Fruit fly (Drosophila melanogaster) whole organism, embryonic: ENCODE data around the gene Dbp21E2.
A peak's percentile ranks its signal among the peaks of the same experiment; 100 is the strongest.

Source experiments
- Adf1 ChIP-seq: fragments of 200-800 bp; sonication (Bioruptor generic); IDR thresholded peaks from 2 replicates; pipeline ENCODE4 v1.3.6; 2022; ENCODE audit warnings: missing biosample characterization, missing genetic modification characterization
- CG10431 ChIP-seq: fragments of 200-800 bp; sonication (Bioruptor generic); optimal IDR thresholded peaks from 3 replicates; lab custom pipeline; 2018; ENCODE audit warnings: missing biosample characterization, mild to moderate bottlenecking, missing genetic modification characterization
- CG10462 ChIP-seq: fragments of 200-800 bp; sonication (Bioruptor generic); optimal IDR thresholded peaks from 2 replicates; lab custom pipeline; 2016; ENCODE audit warnings: missing biosample characterization, missing genetic modification characterization
- CG10543 ChIP-seq: fragments of 200-800 bp; sonication (Bioruptor generic); optimal IDR thresholded peaks from 3 replicates; lab custom pipeline; 2017; ENCODE audit warnings: missing biosample characterization, mild to moderate bottlenecking, missing genetic modification characterization, moderate library complexity
- CG11695 ChIP-seq: fragments of 200-800 bp; sonication (Bioruptor generic); IDR thresholded peaks from 3 replicates; pipeline ENCODE4 v1.3.6; 2022; ENCODE audit warnings: missing biosample characterization, missing genetic modification characterization
- CG13624 ChIP-seq: fragments of 200-800 bp; sonication (Bioruptor generic); optimal IDR thresholded peaks from 2 replicates; lab custom pipeline; 2016; ENCODE audit warnings: missing biosample characterization, missing genetic modification characterization
- CG14050 ChIP-seq: fragments of 200-800 bp; sonication (Bioruptor generic); IDR thresholded peaks from 3 replicates; pipeline ENCODE4 v1.3.6; 2022; ENCODE audit warnings: missing biosample characterization, missing genetic modification characterization
- CG15514 ChIP-seq: fragments of 200-800 bp; sonication (Bioruptor generic); optimal IDR thresholded peaks from 3 replicates; lab custom pipeline; 2017; ENCODE audit warnings: missing biosample characterization, missing genetic modification characterization, mild to moderate bottlenecking, moderate library complexity, missing genetic modification reagents
- CG16813 ChIP-seq: fragments of 200-800 bp; sonication (Bioruptor generic); IDR thresholded peaks from 3 replicates; pipeline ENCODE4 v1.3.6; 2022; ENCODE audit warnings: missing biosample characterization, missing genetic modification characterization; ENCODE audit not compliant: partially characterized antibody
- CG17186 ChIP-seq: fragments of 200-800 bp; sonication (Bioruptor generic); optimal IDR thresholded peaks from 3 replicates; lab custom pipeline; 2017; ENCODE audit warnings: missing biosample characterization, missing genetic modification reagents, missing genetic modification characterization
- CG31224 ChIP-seq: fragments of 200-800 bp; sonication (Bioruptor generic); IDR thresholded peaks from 2 replicates; pipeline ENCODE4 v1.3.6; 2022; ENCODE audit warnings: missing biosample characterization, missing genetic modification characterization
- CG32532 ChIP-seq: fragments of 200-800 bp; sonication (Bioruptor generic); IDR thresholded peaks from 2 replicates; pipeline ENCODE4 v1.3.6; 2022; ENCODE audit warnings: missing biosample characterization, missing genetic modification characterization
- CG3995 ChIP-seq: fragments of 200-800 bp; sonication (Bioruptor generic); optimal IDR thresholded peaks from 3 replicates; lab custom pipeline; 2016; ENCODE audit warnings: missing biosample characterization, missing genetic modification characterization
- CG6175 ChIP-seq: fragments of 200-800 bp; sonication (Bioruptor generic); IDR thresholded peaks from 3 replicates; pipeline ENCODE4 v1.3.6; 2022; ENCODE audit warnings: missing biosample characterization, missing genetic modification characterization
- CG7839 ChIP-seq: fragments of 200-800 bp; sonication (Bioruptor generic); optimal IDR thresholded peaks from 3 replicates; lab custom pipeline; 2018; ENCODE audit warnings: missing biosample characterization, mild to moderate bottlenecking, missing genetic modification characterization, moderate library complexity
- CG7987 ChIP-seq: fragments of 200-800 bp; sonication (Bioruptor generic); optimal IDR thresholded peaks from 2 replicates; lab custom pipeline; 2018; ENCODE audit warnings: missing biosample characterization, mild to moderate bottlenecking, missing genetic modification characterization, moderate library complexity
- CG8944 ChIP-seq: fragments of 200-800 bp; sonication (Bioruptor generic); optimal IDR thresholded peaks from 3 replicates; lab custom pipeline; 2016; ENCODE audit warnings: missing biosample characterization, missing genetic modification characterization
- CG9727 ChIP-seq: fragments of 200-800 bp; sonication (Bioruptor generic); optimal IDR thresholded peaks from 3 replicates; lab custom pipeline; 2017; ENCODE audit warnings: missing biosample characterization, mild to moderate bottlenecking, missing genetic modification characterization
- CkIIα-i1 ChIP-seq: fragments of 200-800 bp; sonication (Bioruptor generic); IDR thresholded peaks from 2 replicates; pipeline ENCODE4 v1.3.6; 2022; ENCODE audit warnings: missing biosample characterization, missing genetic modification characterization
- Dll ChIP-seq: fragments of 200-800 bp; sonication (Bioruptor generic); IDR thresholded peaks from 4 replicates; pipeline ENCODE4 v1.3.6; 2022; ENCODE audit warnings: missing biosample characterization, missing genetic modification characterization; ENCODE audit not compliant: partially characterized antibody
- Dref ChIP-seq: fragments of 200-800 bp; sonication (Bioruptor generic); IDR thresholded peaks from 2 replicates; pipeline ENCODE4 v1.3.6; 2022; ENCODE audit warnings: missing biosample characterization, missing genetic modification characterization
- Ets65A ChIP-seq: fragments of 200-800 bp; sonication (Bioruptor generic); peaks from one replicate; lab custom pipeline; 2016; ENCODE audit warnings: missing biosample characterization, missing genetic modification characterization
- HLH3B ChIP-seq: fragments of 200-800 bp; sonication (Bioruptor generic); IDR thresholded peaks from 2 replicates; pipeline ENCODE4 v1.3.6; 2022; ENCODE audit warnings: missing biosample characterization, missing genetic modification characterization
- HLHmδ ChIP-seq: fragments of 200-800 bp; sonication (Bioruptor generic); optimal IDR thresholded peaks from 2 replicates; lab custom pipeline; 2018; ENCODE audit warnings: missing biosample characterization, mild to moderate bottlenecking, missing genetic modification characterization, moderate library complexity
- NC2β ChIP-seq: fragments of 200-800 bp; sonication (Bioruptor generic); optimal IDR thresholded peaks from 2 replicates; lab custom pipeline; 2016; ENCODE audit warnings: missing biosample characterization, missing genetic modification characterization
- Rx ChIP-seq: fragments of 200-800 bp; sonication (Bioruptor generic); IDR thresholded peaks from 2 replicates; pipeline ENCODE4 v1.3.6; 2022; ENCODE audit warnings: missing biosample characterization, missing genetic modification characterization
- Six4 ChIP-seq: fragments of 200-800 bp; sonication (Bioruptor generic); optimal IDR thresholded peaks from 2 replicates; lab custom pipeline; 2016; ENCODE audit warnings: missing biosample characterization, missing genetic modification characterization
- Stat92E ChIP-seq, 3 experiments: fragments of >200 bp in 2 of 3; fragments of 200-800 bp in 1 of 3; sonication (Bioruptor generic) in 1 of 3; optimal IDR thresholded peaks; 2 replicates each; lab custom pipeline; 2017 to 2019; ENCODE audit warnings: missing biosample characterization in 3 of 3, missing genetic modification characterization in 3 of 3, mild to moderate bottlenecking in 1 of 3, moderate library complexity in 1 of 3
- Usf ChIP-seq: fragments of 200-800 bp; sonication (Bioruptor generic); optimal IDR thresholded peaks from 2 replicates; lab custom pipeline; 2017; ENCODE audit warnings: missing genotype, missing biosample characterization, missing genetic modification characterization
- Xrp1 ChIP-seq: fragments of 200-800 bp; sonication (Bioruptor generic); IDR thresholded peaks from 2 replicates; pipeline ENCODE4 v1.3.6; 2022; ENCODE audit warnings: missing biosample characterization, missing genetic modification characterization
- ab ChIP-seq: fragments of 200-800 bp; sonication (Bioruptor generic); optimal IDR thresholded peaks from 2 replicates; lab custom pipeline; 2016; ENCODE audit warnings: missing biosample characterization, missing genetic modification characterization
- amos ChIP-seq: fragments of 200-800 bp; sonication (Bioruptor generic); IDR thresholded peaks from 2 replicates; pipeline ENCODE4 v1.3.6; 2022; ENCODE audit warnings: missing biosample characterization, missing genetic modification characterization; ENCODE audit not compliant: partially characterized antibody
- ara ChIP-seq: fragments of 200-800 bp; sonication (Bioruptor generic); IDR thresholded peaks from 2 replicates; pipeline ENCODE4 v1.3.6; 2022; ENCODE audit warnings: missing biosample characterization, missing genetic modification characterization
- chn ChIP-seq: fragments of 200-800 bp; sonication (Bioruptor generic); optimal IDR thresholded peaks from 2 replicates; lab custom pipeline; 2016; ENCODE audit warnings: missing biosample characterization, missing genetic modification characterization
- da ChIP-seq: fragments of 200-800 bp; sonication (Bioruptor generic); optimal IDR thresholded peaks from 2 replicates; lab custom pipeline; 2016; ENCODE audit warnings: missing biosample characterization, missing genetic modification characterization
- dan ChIP-seq: fragments of 200-800 bp; sonication (Bioruptor generic); IDR thresholded peaks from 2 replicates; pipeline ENCODE4 v1.3.6; 2022; ENCODE audit warnings: missing biosample characterization, missing genetic modification characterization
- dimm ChIP-seq: fragments of 200-800 bp; sonication (Bioruptor generic); IDR thresholded peaks from 2 replicates; pipeline ENCODE4 v1.3.6; 2022; ENCODE audit warnings: missing biosample characterization, missing genetic modification characterization
- dmrt99B ChIP-seq: fragments of 200-800 bp; sonication (Bioruptor generic); optimal IDR thresholded peaks from 2 replicates; lab custom pipeline; 2018; ENCODE audit warnings: missing biosample characterization, mild to moderate bottlenecking, missing genetic modification characterization, moderate library complexity
- dysf ChIP-seq: fragments of 200-800 bp; sonication (Bioruptor generic); IDR thresholded peaks from 3 replicates; pipeline ENCODE4 v1.3.6; 2022; ENCODE audit warnings: missing biosample characterization, missing genetic modification characterization
- hkb ChIP-seq, 2 experiments: fragments of 200-800 bp in 1 of 2; fragments of >200 bp in 1 of 2; sonication (Bioruptor generic) in 1 of 2; IDR thresholded peaks in 1 of 2; optimal IDR thresholded peaks in 1 of 2; 2 replicates each; pipeline versions ENCODE4 v1.3.6 to Lab custom; 2017 to 2022; ENCODE audit warnings: missing biosample characterization in 1 of 2, missing genetic modification characterization in 1 of 2
- ind ChIP-seq: fragments of 200-800 bp; sonication (Bioruptor generic); optimal IDR thresholded peaks from 3 replicates; lab custom pipeline; 2016; ENCODE audit warnings: missing biosample characterization, missing genetic modification characterization
- klu ChIP-seq: fragments of 200-800 bp; sonication (Bioruptor generic); IDR thresholded peaks from 2 replicates; pipeline ENCODE4 v1.3.6; 2022; ENCODE audit warnings: missing biosample characterization, missing genetic modification characterization
- nom ChIP-seq: fragments of 200-800 bp; sonication (Bioruptor generic); optimal IDR thresholded peaks from 2 replicates; lab custom pipeline; 2017; ENCODE audit warnings: missing biosample characterization, missing genetic modification characterization, mild to moderate bottlenecking, moderate library complexity, missing genetic modification reagents
- pros ChIP-seq: fragments of 200-800 bp; sonication (Bioruptor generic); optimal IDR thresholded peaks from 3 replicates; lab custom pipeline; 2019; ENCODE audit warnings: missing biosample characterization, mild to moderate bottlenecking, missing genetic modification characterization, moderate library complexity
- rib ChIP-seq: fragments of 200-800 bp; sonication (Bioruptor generic); IDR thresholded peaks from 2 replicates; pipeline ENCODE4 v1.3.6; 2022; ENCODE audit warnings: missing biosample characterization, missing genetic modification characterization
- tap ChIP-seq: fragments of 200-800 bp; optimal IDR thresholded peaks from 3 replicates; lab custom pipeline; 2019; ENCODE audit warnings: missing biosample characterization, mild to moderate bottlenecking, missing genetic modification characterization, moderate library complexity
- tup ChIP-seq: fragments of 200-800 bp; sonication (Bioruptor generic); optimal IDR thresholded peaks from 2 replicates; lab custom pipeline; 2016; ENCODE audit warnings: missing biosample characterization, mild to moderate bottlenecking, missing genetic modification characterization, moderate library complexity
- usp ChIP-seq: fragments of >200 bp; optimal IDR thresholded peaks from 2 replicates; lab custom pipeline; 2017; ENCODE audit warnings: missing biosample characterization, missing genetic modification characterization
- vvl ChIP-seq: fragments of 200-800 bp; sonication (Bioruptor generic); IDR thresholded peaks from 2 replicates; pipeline ENCODE4 v1.3.6; 2022; ENCODE audit warnings: missing biosample characterization, missing genetic modification characterization
- wdn ChIP-seq: fragments of 200-800 bp; sonication (Bioruptor generic); IDR thresholded peaks from 2 replicates; pipeline ENCODE4 v1.3.6; 2022; ENCODE audit warnings: missing biosample characterization, missing genetic modification characterization
- zfh1 ChIP-seq: fragments of 200-800 bp; sonication (Bioruptor generic); IDR thresholded peaks from 3 replicates; pipeline ENCODE4 v1.3.6; 2022; ENCODE audit warnings: missing biosample characterization, missing genetic modification characterization

Dbp21E2 gene

DNA sequence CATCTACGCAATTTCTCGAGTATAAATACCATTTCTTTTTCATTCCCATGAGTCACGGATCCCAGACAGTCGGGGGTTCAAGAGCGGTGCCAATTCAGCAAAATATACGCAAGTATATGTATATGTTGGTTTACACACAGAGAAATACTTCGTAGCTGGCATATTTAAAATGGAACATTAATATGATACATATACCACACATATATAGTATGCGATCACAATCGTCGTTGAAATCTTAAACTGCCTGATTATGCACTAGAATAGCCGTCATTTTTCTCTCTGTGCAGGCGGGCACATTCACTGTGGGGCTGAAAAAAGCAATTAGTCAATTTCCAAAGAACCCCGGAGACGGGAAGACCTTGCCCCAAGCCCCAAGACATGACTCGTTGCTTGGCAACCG is 30.3 kb downstream of the Dbp21E2 start (continued):
- TF ChIP-seq CG10462 (GFP tag; lab: Kevin White, UChicago) (peak; percentile 35), ab (GFP tag; lab: Kevin White, UChicago) (peak; percentile 45), ind (peak; percentile 70), CG16813 (GFP tag; lab: Robert Waterston, UW) (no peak), CG10431 (GFP tag; lab: Kevin White, UChicago) (no peak), Usf (GFP tag; lab: Kevin White, UChicago) (peak; percentile 44), usp (GFP tag; lab: Kevin White, UChicago) (no peak), CG6175 (GFP tag; lab: Robert Waterston, UW) (peak; percentile 84), Stat92E (GFP tag; optimal IDR thresholded peaks at IDR 0.05; lab: Kevin White, UChicago) (peak in 1 of 3 experiments; percentile 7), hkb (optimal IDR thresholded peaks at IDR 0.05; lab: Kevin White, UChicago) (no peak), hkb (GFP tag; IDR thresholded peaks at IDR 0.05; lab: Robert Waterston, UW) (peak; percentile 87), Rx (peak; percentile 77), dimm (GFP tag; lab: Robert Waterston, UW) (peak; percentile 44; the same call in 1 of the 2 replicates), CG7839 (tag; lab: Kevin White, UChicago) (peak; percentile 76), Six4 (peak; percentile 13), tup (peak; percentile 5), CG13624 (peak; percentile 60), tap (tag; lab: Kevin White, UChicago) (peak; percentile 36), wdn (GFP tag; lab: Robert Waterston, UW) (peak; percentile 88), CG17186 (GFP tag; lab: Kevin White, UChicago) (no peak), dysf (peak; percentile 86), dan (GFP tag; lab: Robert Waterston, UW) (no peak), dmrt99B (tag; lab: Kevin White, UChicago) (peak; percentile 69), Dref (GFP tag; lab: Robert Waterston, UW) (0 out of 2 replicates have a peak, but pooled peaks have one; percentile 21), CkIIα-i1 (GFP tag; lab: Robert Waterston, UW) (0 out of 2 replicates have a peak, but pooled peaks have one; percentile 39), Ets65A (GFP tag; lab: Kevin White, UChicago) (peak; percentile 93), CG9727 (GFP tag; lab: Kevin White, UChicago) (peak; percentile 65), CG3995 (GFP tag; lab: Kevin White, UChicago) (peak; percentile 23), vvl (GFP tag; lab: Robert Waterston, UW) (peak; percentile 89), Dll (GFP tag; lab: Robert Waterston, UW) (no peak), CG15514 (peak; percentile 64), CG7987 (GFP tag; lab: Kevin White, UChicago) (no peak), HLHmδ (GFP tag; lab: Kevin White, UChicago) (no peak), CG32532 (GFP tag; lab: Robert Waterston, UW) (peak; percentile 94), pros (GFP tag; lab: Kevin White, UChicago) (no peak), HLH3B (GFP tag; lab: Robert Waterston, UW) (peak; percentile 82), chn (GFP tag; lab: Kevin White, UChicago) (peak; percentile 63), CG31224 (peak; percentile 84), da (GFP tag; lab: Kevin White, UChicago) (no peak), NC2β (GFP tag; lab: Kevin White, UChicago) (peak; percentile 50), amos (no peak), Adf1 (peak; percentile 57; the same call in 1 of the 2 replicates), CG11695 (GFP tag; lab: Robert Waterston, UW) (peak; percentile 82), ara (GFP tag; lab: Robert Waterston, UW) (peak; percentile 74), rib (GFP tag; lab: Robert Waterston, UW) (peak; percentile 86), Xrp1 (GFP tag; lab: Robert Waterston, UW) (peak; percentile 83), CG14050 (GFP tag; lab: Robert Waterston, UW) (peak; percentile 44; the same call in 2 of the 3 replicates), CG8944 (GFP tag; lab: Kevin White, UChicago) (peak; percentile 65), nom (GFP tag; lab: Kevin White, UChicago) (peak; percentile 95), klu (GFP tag; lab: Robert Waterston, UW) (peak; percentile 77), zfh1 (GFP tag; lab: Robert Waterston, UW) (peak; percentile 76), CG10543 (peak; percentile 62)
